Fruit fly (Drosophila melanogaster) whole organism, embryonic: ENCODE data around the gene dysf.

ENCODE experiments used
- Ada2b ChIP-seq: fragments of 200-800 bp; sonication (Bioruptor generic); IDR thresholded peaks from 2 replicates; pipeline ENCODE4 v1.3.6; 2022; ENCODE audit warnings: missing biosample characterization, missing genetic modification characterization
- Bgb ChIP-seq: fragments of 200-800 bp; sonication (Bioruptor generic); IDR thresholded peaks from 2 replicates; pipeline ENCODE4 v1.3.6; 2022; ENCODE audit warnings: missing biosample characterization, missing genetic modification characterization; ENCODE audit not compliant: partially characterized antibody
- CG10274 ChIP-seq: fragments of 200-800 bp; sonication (Bioruptor generic); optimal IDR thresholded peaks from 3 replicates; lab custom pipeline; 2017; ENCODE audit warnings: missing biosample characterization, mild to moderate bottlenecking, missing genetic modification characterization
- CG10462 ChIP-seq: fragments of 200-800 bp; sonication (Bioruptor generic); optimal IDR thresholded peaks from 2 replicates; lab custom pipeline; 2016; ENCODE audit warnings: missing biosample characterization, missing genetic modification characterization
- CG12104 ChIP-seq: fragments of 200-800 bp; sonication (Bioruptor generic); optimal IDR thresholded peaks from 3 replicates; lab custom pipeline; 2016; ENCODE audit warnings: missing biosample characterization, missing genetic modification characterization
- CG12942 ChIP-seq: fragments of 200-800 bp; sonication (Bioruptor generic); optimal IDR thresholded peaks from 3 replicates; lab custom pipeline; 2016; ENCODE audit warnings: missing biosample characterization, missing genetic modification characterization
- CG13894 ChIP-seq: fragments of 200-800 bp; sonication (Bioruptor generic); optimal IDR thresholded peaks from 3 replicates; lab custom pipeline; 2018; ENCODE audit warnings: missing biosample characterization, mild to moderate bottlenecking, missing genetic modification characterization, moderate library complexity
- CG15011 ChIP-seq: fragments of 200-800 bp; sonication (Bioruptor generic); optimal IDR thresholded peaks from 3 replicates; lab custom pipeline; 2018; ENCODE audit warnings: missing biosample characterization, mild to moderate bottlenecking, missing genetic modification characterization
- CG1602 ChIP-seq: fragments of 200-800 bp; sonication (Bioruptor generic); optimal IDR thresholded peaks from 3 replicates; lab custom pipeline; 2016; ENCODE audit warnings: missing biosample characterization, missing genetic modification characterization
- CG1603 ChIP-seq: fragments of 200-800 bp; sonication (Bioruptor generic); optimal IDR thresholded peaks from 2 replicates; lab custom pipeline; 2019; ENCODE audit warnings: missing biosample characterization, mild to moderate bottlenecking, missing genetic modification characterization, moderate library complexity
- CG17385 ChIP-seq: fragments of 200-800 bp; sonication (Bioruptor generic); optimal IDR thresholded peaks from 3 replicates; lab custom pipeline; 2018; ENCODE audit warnings: missing biosample characterization, mild to moderate bottlenecking, missing genetic modification characterization
- CG18011 ChIP-seq: fragments of 200-800 bp; sonication (Bioruptor generic); optimal IDR thresholded peaks from 2 replicates; lab custom pipeline; 2017; ENCODE audit warnings: missing biosample characterization, missing genetic modification characterization, mild to moderate bottlenecking, moderate library complexity, missing genotype
- CG2199 ChIP-seq: fragments of 200-800 bp; sonication (Bioruptor generic); IDR thresholded peaks from 3 replicates; pipeline ENCODE4 v1.3.6; 2022; ENCODE audit warnings: missing biosample characterization, missing genetic modification characterization
- CG31224 ChIP-seq: fragments of 200-800 bp; sonication (Bioruptor generic); IDR thresholded peaks from 2 replicates; pipeline ENCODE4 v1.3.6; 2022; ENCODE audit warnings: missing biosample characterization, missing genetic modification characterization
- CG33557 ChIP-seq: fragments of 200-800 bp; sonication (Bioruptor generic); optimal IDR thresholded peaks from 2 replicates; lab custom pipeline; 2019; ENCODE audit warnings: missing biosample characterization, mild to moderate bottlenecking, missing genetic modification characterization, moderate library complexity
- CG3407 ChIP-seq: fragments of 200-800 bp; sonication (Bioruptor generic); optimal IDR thresholded peaks from 2 replicates; lab custom pipeline; 2018; ENCODE audit warnings: missing biosample characterization, mild to moderate bottlenecking, missing genetic modification characterization
- CG34422 ChIP-seq: fragments of 200-800 bp; sonication (Bioruptor generic); IDR thresholded peaks from 3 replicates; pipeline ENCODE4 v1.3.6; 2022; ENCODE audit warnings: missing biosample characterization, missing genetic modification characterization
- CG6683 ChIP-seq: fragments of 200-800 bp; sonication (Bioruptor generic); optimal IDR thresholded peaks from 2 replicates; lab custom pipeline; 2017; ENCODE audit warnings: missing biosample characterization, mild to moderate bottlenecking, missing genetic modification characterization, missing genetic modification reagents
- CG6689 ChIP-seq: fragments of 200-800 bp; sonication (Bioruptor generic); IDR thresholded peaks from 2 replicates; pipeline ENCODE4 v1.3.6; 2022; ENCODE audit warnings: missing biosample characterization, missing genetic modification characterization
- CG6813 ChIP-seq: fragments of 200-800 bp; sonication (Bioruptor generic); optimal IDR thresholded peaks from 2 replicates; lab custom pipeline; 2017; ENCODE audit warnings: missing biosample characterization, missing genetic modification characterization, mild to moderate bottlenecking, moderate library complexity, missing genetic modification reagents
- CG9932 ChIP-seq: fragments of 200-800 bp; sonication (Bioruptor generic); IDR thresholded peaks from 2 replicates; pipeline ENCODE4 v1.3.6; 2022; ENCODE audit warnings: missing biosample characterization, missing genetic modification characterization
- Fer1 ChIP-seq: fragments of 200-800 bp; sonication (Bioruptor generic); optimal IDR thresholded peaks from 2 replicates; lab custom pipeline; 2017; ENCODE audit warnings: missing biosample characterization, mild to moderate bottlenecking, missing genetic modification characterization
- H2.0 ChIP-seq: fragments of 200-800 bp; sonication (Bioruptor generic); IDR thresholded peaks from 2 replicates; pipeline ENCODE4 v1.3.6; 2022; ENCODE audit warnings: missing biosample characterization, missing genetic modification characterization
- HLH4C ChIP-seq: fragments of 200-800 bp; sonication (Bioruptor generic); IDR thresholded peaks from 3 replicates; pipeline ENCODE4 v1.3.6; 2022; ENCODE audit warnings: missing biosample characterization, missing genetic modification characterization; ENCODE audit not compliant: partially characterized antibody
- Myb ChIP-seq: fragments of 200-800 bp; sonication (Bioruptor generic); optimal IDR thresholded peaks from 2 replicates; lab custom pipeline; 2016; ENCODE audit warnings: missing biosample characterization, missing genetic modification characterization
- NfI ChIP-seq: fragments of 200-800 bp; sonication (Bioruptor generic); optimal IDR thresholded peaks from 3 replicates; lab custom pipeline; 2018; ENCODE audit warnings: missing biosample characterization, mild to moderate bottlenecking, missing genetic modification characterization, moderate library complexity
- Optix ChIP-seq: fragments of 200-800 bp; sonication (Bioruptor generic); IDR thresholded peaks from 3 replicates; pipeline ENCODE4 v1.3.6; 2022; ENCODE audit warnings: missing biosample characterization, missing genetic modification characterization
- PHDP ChIP-seq: fragments of 200-800 bp; sonication (Bioruptor generic); optimal IDR thresholded peaks from 3 replicates; lab custom pipeline; 2018; ENCODE audit warnings: missing biosample characterization, mild to moderate bottlenecking, missing genetic modification characterization, moderate library complexity
- Stat92E ChIP-seq, 3 experiments: fragments of >200 bp in 2 of 3; fragments of 200-800 bp in 1 of 3; sonication (Bioruptor generic) in 1 of 3; optimal IDR thresholded peaks; 2 replicates each; lab custom pipeline; 2017 to 2019; ENCODE audit warnings: missing biosample characterization in 3 of 3, missing genetic modification characterization in 3 of 3, mild to moderate bottlenecking in 1 of 3, moderate library complexity in 1 of 3
- Trl ChIP-seq, 3 experiments: fragments of >200 bp in 2 of 3; fragments of 200-800 bp in 1 of 3; sonication (Bioruptor generic) in 1 of 3; optimal IDR thresholded peaks; 2 replicates in 1 of 3; 3 replicates in 2 of 3; lab custom pipeline; 2016 to 2017; ENCODE audit warnings: missing biosample characterization in 1 of 3, missing genetic modification characterization in 1 of 3
- bsh ChIP-seq, 2 experiments: fragments of 200-800 bp; sonication (Bioruptor generic); optimal IDR thresholded peaks; 2 replicates each; lab custom pipeline; 2017 to 2018; ENCODE audit warnings: mild to moderate bottlenecking in 2 of 2, missing biosample characterization in 2 of 2, missing genetic modification characterization in 2 of 2, moderate library complexity in 1 of 2
- cg ChIP-seq: fragments of 200-800 bp; sonication (Bioruptor generic); optimal IDR thresholded peaks from 3 replicates; lab custom pipeline; 2019; ENCODE audit warnings: missing biosample characterization, mild to moderate bottlenecking, missing genetic modification characterization, moderate library complexity
- chif ChIP-seq, 2 experiments: fragments of 200-800 bp; sonication (Bioruptor generic); optimal IDR thresholded peaks; 3 replicates each; lab custom pipeline; 2016; ENCODE audit warnings: missing biosample characterization in 2 of 2, missing genetic modification characterization in 2 of 2
- corto ChIP-seq: fragments of 200-800 bp; sonication (Bioruptor generic); optimal IDR thresholded peaks from 2 replicates; lab custom pipeline; 2016; ENCODE audit warnings: missing biosample characterization, mild to moderate bottlenecking, missing genetic modification characterization, moderate library complexity
- cwo ChIP-seq: fragments of 200-800 bp; sonication (Bioruptor generic); optimal IDR thresholded peaks from 3 replicates; lab custom pipeline; 2017; ENCODE audit warnings: missing biosample characterization, missing genetic modification characterization, mild to moderate bottlenecking, moderate library complexity, missing genetic modification reagents
- dpn ChIP-seq, 2 experiments: fragments of 200-800 bp; sonication (Bioruptor generic); optimal IDR thresholded peaks; 3 replicates each; lab custom pipeline; 2016; ENCODE audit warnings: missing biosample characterization in 2 of 2, missing genetic modification characterization in 2 of 2
- fd102C ChIP-seq: fragments of 200-800 bp; sonication (Bioruptor generic); optimal IDR thresholded peaks from 2 replicates; lab custom pipeline; 2018; ENCODE audit warnings: missing biosample characterization, mild to moderate bottlenecking, missing genetic modification characterization, moderate library complexity
- grau ChIP-seq: fragments of 200-800 bp; optimal IDR thresholded peaks from 3 replicates; lab custom pipeline; 2019; ENCODE audit warnings: missing biosample characterization, mild to moderate bottlenecking, missing genetic modification characterization, moderate library complexity
- ind ChIP-seq: fragments of 200-800 bp; sonication (Bioruptor generic); optimal IDR thresholded peaks from 3 replicates; lab custom pipeline; 2016; ENCODE audit warnings: missing biosample characterization, missing genetic modification characterization
- klu ChIP-seq: fragments of 200-800 bp; sonication (Bioruptor generic); IDR thresholded peaks from 2 replicates; pipeline ENCODE4 v1.3.6; 2022; ENCODE audit warnings: missing biosample characterization, missing genetic modification characterization
- lmd ChIP-seq: fragments of 200-800 bp; sonication (Bioruptor generic); IDR thresholded peaks from 2 replicates; pipeline ENCODE4 v1.3.6; 2022; ENCODE audit warnings: missing biosample characterization, missing genetic modification characterization
- maf-S ChIP-seq: fragments of 200-800 bp; sonication (Bioruptor generic); optimal IDR thresholded peaks from 2 replicates; lab custom pipeline; 2016; ENCODE audit warnings: missing biosample characterization, missing genetic modification characterization
- oc ChIP-seq: fragments of 200-800 bp; sonication (Bioruptor generic); optimal IDR thresholded peaks from 2 replicates; lab custom pipeline; 2018; ENCODE audit warnings: missing biosample characterization, mild to moderate bottlenecking, missing genetic modification characterization, moderate library complexity
- sens-2 ChIP-seq: fragments of 200-800 bp; sonication (Bioruptor generic); IDR thresholded peaks from 2 replicates; pipeline ENCODE4 v1.3.6; 2022; ENCODE audit warnings: missing biosample characterization, missing genetic modification characterization
- sima ChIP-seq: fragments of 200-800 bp; sonication (Bioruptor generic); optimal IDR thresholded peaks from 2 replicates; lab custom pipeline; 2016; ENCODE audit warnings: missing biosample characterization, missing genetic modification characterization
- toy ChIP-seq: fragments of 200-800 bp; sonication (Bioruptor generic); IDR thresholded peaks from 2 replicates; pipeline ENCODE4 v1.3.6; 2022; ENCODE audit warnings: missing biosample characterization, missing genetic modification characterization
- ttk ChIP-seq: fragments of 200-800 bp; sonication (Bioruptor generic); IDR thresholded peaks from 2 replicates; pipeline ENCODE4 v2.1.2; 2022; ENCODE audit warnings: missing biosample characterization, missing genetic modification characterization
- twi ChIP-seq: fragments of 200-800 bp; optimal IDR thresholded peaks from 2 replicates; lab custom pipeline; 2019; ENCODE audit warnings: missing biosample characterization, mild to moderate bottlenecking, missing genetic modification characterization, moderate library complexity
- usp ChIP-seq: fragments of >200 bp; optimal IDR thresholded peaks from 2 replicates; lab custom pipeline; 2017; ENCODE audit warnings: missing biosample characterization, missing genetic modification characterization

The dysf gene

DNA sequence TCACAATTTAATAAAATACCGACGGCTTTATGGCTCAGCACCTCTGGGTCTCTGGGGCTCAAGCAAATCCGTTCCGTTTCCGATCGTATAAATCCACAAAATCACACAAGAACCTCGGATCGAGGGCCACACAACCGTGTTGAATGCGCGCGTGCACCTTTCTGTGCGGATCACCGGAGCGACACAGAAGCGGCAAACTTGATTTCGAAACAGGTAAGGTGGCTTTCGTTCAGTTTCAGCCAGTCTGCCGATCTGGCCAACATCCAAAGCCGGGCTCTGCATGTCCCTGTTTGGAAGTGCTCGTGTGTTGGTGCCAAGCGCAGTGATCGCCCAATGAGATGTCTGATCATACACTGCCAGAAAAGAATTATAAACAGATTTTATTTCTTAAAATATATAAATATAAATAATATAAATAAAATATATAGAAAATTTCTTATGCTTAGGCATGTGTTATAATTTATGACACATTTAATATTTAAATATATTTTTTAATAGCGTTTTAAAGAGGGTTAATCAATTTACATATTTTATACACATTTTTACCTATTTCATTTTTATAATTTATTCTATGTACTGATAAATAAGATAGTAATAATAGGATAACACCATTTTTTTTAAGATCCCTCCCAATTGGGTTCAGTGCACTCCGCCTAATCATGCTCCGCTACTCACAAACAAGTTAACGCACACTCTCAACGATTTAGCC lies at the start of gene dysf (continued):
- TF ChIP-seq Ada2b (GFP tag; lab: Robert Waterston, UW) (no peak), PHDP (tag; lab: Kevin White, UChicago) (peak; percentile 57), lmd (peak; percentile 38), cwo (GFP tag; lab: Kevin White, UChicago) (peak; percentile 10), CG12942 (peak; percentile 40), cg (GFP tag; lab: Kevin White, UChicago) (no peak), CG6813 (GFP tag; lab: Kevin White, UChicago) (no peak), CG34422 (GFP tag; lab: Robert Waterston, UW) (no peak), H2.0 (GFP tag; lab: Robert Waterston, UW) (no peak; the same call in 1 of the 2 replicates), CG3407 (GFP tag; lab: Kevin White, UChicago) (no peak), ttk (peak; percentile 67), sens-2 (GFP tag; lab: Robert Waterston, UW) (no peak), Bgb (GFP tag; lab: Robert Waterston, UW) (no peak), Myb (GFP tag; lab: Kevin White, UChicago) (no peak), sima (GFP tag; lab: Kevin White, UChicago) (no peak), CG13894 (tag; lab: Kevin White, UChicago) (no peak), corto (GFP tag; lab: Kevin White, UChicago) (no peak), Stat92E (GFP tag; optimal IDR thresholded peaks at IDR 0.05; lab: Kevin White, UChicago) (no peak), usp (GFP tag; lab: Kevin White, UChicago) (no peak), CG1603 (tag; lab: Kevin White, UChicago) (no peak), CG6683 (GFP tag; lab: Kevin White, UChicago) (no peak), toy (no peak), ind (GFP tag; lab: Kevin White, UChicago) (peak; percentile 20), grau (tag; lab: Kevin White, UChicago) (peak; percentile 83), klu (GFP tag; lab: Robert Waterston, UW) (peak; percentile 18; the same call in 1 of the 2 replicates), CG10274 (GFP tag; lab: Kevin White, UChicago) (no peak), CG33557 (GFP tag; lab: Kevin White, UChicago) (peak; percentile 82), chif (GFP tag; optimal IDR thresholded peaks at IDR 0.05; lab: Kevin White, UChicago) (no peak), twi (tag; lab: Kevin White, UChicago) (peak; percentile 73), CG12104 (GFP tag; lab: Kevin White, UChicago) (peak; percentile 14), HLH4C (GFP tag; lab: Robert Waterston, UW) (no peak), CG6689 (peak; percentile 68; the same call in 1 of the 2 replicates), Trl (optimal IDR thresholded peaks at IDR 0.05; lab: Kevin White, UChicago) (no peak), Trl (GFP tag; optimal IDR thresholded peaks at IDR 0.05; lab: Kevin White, UChicago) (no peak), CG1602 (GFP tag; lab: Kevin White, UChicago) (peak; percentile 60)

DNA sequence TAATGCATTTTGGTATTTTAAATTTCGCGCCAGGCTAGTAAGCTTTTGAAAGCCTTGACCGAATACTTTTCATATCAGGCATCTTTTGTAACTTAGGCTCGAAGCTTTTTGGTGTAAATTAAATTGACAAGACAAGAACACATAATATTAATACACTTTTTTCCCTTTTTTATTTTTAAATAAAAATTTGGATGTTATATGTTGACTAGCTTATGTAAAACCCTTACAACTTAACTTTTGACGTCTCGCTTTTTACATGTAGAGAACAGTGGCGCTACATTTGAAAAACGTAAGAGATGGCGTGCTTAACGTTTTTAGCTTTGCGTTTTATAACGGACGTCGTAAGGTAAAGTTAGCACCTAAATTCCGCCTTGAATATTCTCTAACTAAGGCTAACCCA lies 38.7 kb upstream of the dysf start:
- peak; percentile 97 for TF ChIP-seq CG18011 (GFP tag; lab: Kevin White, UChicago)
- TF ChIP-seq CG9932: no peak
- no peak for TF ChIP-seq CG10462 (GFP tag; lab: Kevin White, UChicago)
- TF ChIP-seq CG31224 (GFP tag; lab: Robert Waterston, UW): no peak
- TF ChIP-seq fd102C (GFP tag; lab: Kevin White, UChicago): no peak
- no peak for TF ChIP-seq CG15011 (GFP tag; lab: Kevin White, UChicago)
- no peak for TF ChIP-seq maf-S
- TF ChIP-seq NfI (GFP tag; lab: Kevin White, UChicago): peak; percentile 21
- TF ChIP-seq CG17385: no peak
- peak; percentile 42 for TF ChIP-seq CG13894 (tag; lab: Kevin White, UChicago)
- no peak for TF ChIP-seq Fer1 (GFP tag; lab: Kevin White, UChicago)
- no peak for TF ChIP-seq dpn (GFP tag; optimal IDR thresholded peaks at IDR 0.05; lab: Kevin White, UChicago)
- TF ChIP-seq Optix (GFP tag; lab: Robert Waterston, UW): no peak
- TF ChIP-seq oc (tag; lab: Kevin White, UChicago): no peak
- no peak for TF ChIP-seq bsh (GFP tag; optimal IDR thresholded peaks at IDR 0.05; lab: Kevin White, UChicago)
- no peak for TF ChIP-seq CG2199 (GFP tag; lab: Robert Waterston, UW)
